Fruit fly (Drosophila melanogaster) S2 (cell line): ENCODE data around the gene tHMG1.

Source experiments
- CG8478 ChIP-seq: fragments of >200 bp; optimal IDR thresholded peaks from 2 replicates; lab custom pipeline; 2018
- CTCF ChIP-seq, 2 experiments: fragments of >200 bp; optimal IDR thresholded peaks; 2 replicates each; lab custom pipeline; 2018

dm6 chr3R:22497025-22497424 lies 5.4 kb downstream of the tHMG1 start, which contains the start of gene Octbeta1R:
- no peak for TF ChIP-seq CTCF (optimal IDR thresholded peaks at IDR 0.05; lab: Kevin White, UChicago)
- no peak for TF ChIP-seq CG8478 (lab: Kevin White, UChicago)
